Fruit fly (Drosophila melanogaster): ENCODE data around the gene timeout.

The timeout gene

DNA sequence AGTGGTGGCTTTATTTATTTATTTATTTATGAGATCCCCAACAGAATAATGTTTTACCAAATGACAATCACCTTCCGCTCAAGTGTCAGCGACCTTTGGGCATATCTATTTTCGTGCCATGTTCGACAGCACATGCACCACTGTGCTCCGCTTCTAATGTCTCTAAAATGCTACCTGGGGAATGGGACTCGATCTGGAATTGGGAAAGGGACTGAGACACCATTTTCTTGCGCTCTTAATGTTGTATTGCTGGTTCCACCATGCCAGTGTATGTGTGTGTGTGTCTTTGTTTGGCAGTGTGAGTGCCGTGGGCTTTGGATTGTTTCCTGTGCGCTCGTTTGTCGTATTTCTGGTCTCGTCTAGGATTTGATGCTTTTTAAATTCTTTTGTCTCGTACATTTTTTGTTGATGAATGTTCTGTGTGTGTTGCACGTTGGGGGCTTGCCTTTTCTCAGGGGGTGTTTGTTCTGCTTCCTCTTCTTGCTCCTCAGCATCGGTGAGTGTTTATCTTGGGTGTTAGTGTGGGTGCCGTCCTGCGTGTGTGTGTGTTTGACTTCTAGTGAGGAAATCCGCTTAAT, 23.2 kb upstream of the timeout start:
- TF ChIP-seq Snoo (tag; optimal IDR thresholded peaks at IDR 0.05) (no peak), CG14655 (GFP tag; optimal IDR thresholded peaks at IDR 0.05) (no peak), CG4496 (GFP tag; IDR thresholded peaks at IDR 0.05) (no peak), CG10348 (GFP tag; IDR thresholded peaks at IDR 0.05) (no peak), CG32121 (GFP tag; IDR thresholded peaks at IDR 0.05) (no peak), CG17806 (tag; optimal IDR thresholded peaks at IDR 0.05) (no peak), fd96Ca (GFP tag; IDR thresholded peaks at IDR 0.05) (no peak), rn (GFP tag; IDR thresholded peaks at IDR 0.05) (no peak), Pif1A (GFP tag; optimal IDR thresholded peaks at IDR 0.05) (no peak), gl (tag; optimal IDR thresholded peaks at IDR 0.05) (no peak), CG8301 (tag; optimal IDR thresholded peaks at IDR 0.05) (no peak), EcR (GFP tag; optimal IDR thresholded peaks at IDR 0.05) (no peak), Pif1B (GFP tag; optimal IDR thresholded peaks at IDR 0.05) (no peak), CG9948 (tag; optimal IDR thresholded peaks at IDR 0.05) (no peak), CG12605 (GFP tag; IDR thresholded peaks at IDR 0.05) (no peak)

- TF ChIP-seq CG14655 (GFP tag; optimal IDR thresholded peaks at IDR 0.05) = no peak
- peak; percentile 36 for TF ChIP-seq Snoo (tag; optimal IDR thresholded peaks at IDR 0.05)
- peak; percentile 38 for TF ChIP-seq Pif1A (GFP tag; optimal IDR thresholded peaks at IDR 0.05)
- no peak for TF ChIP-seq CG4496 (GFP tag; IDR thresholded peaks at IDR 0.05)
Measured at dm6 chr3R:13068022-13068421, 20.4 kb upstream of the timeout start.

dm6 chr3R:13070011-13070619, 18.3 kb upstream of the timeout start:
- no peak for TF ChIP-seq CG13204 (GFP tag; optimal IDR thresholded peaks at IDR 0.05)

dm6 chr3R:13072052-13072451, 16.4 kb upstream of the timeout start:
- TF ChIP-seq CG32121 (GFP tag; IDR thresholded peaks at IDR 0.05) (no peak), CG4496 (GFP tag; IDR thresholded peaks at IDR 0.05) (no peak), gl (tag; optimal IDR thresholded peaks at IDR 0.05) (no peak), CG12605 (GFP tag; IDR thresholded peaks at IDR 0.05) (no peak), rn (GFP tag; IDR thresholded peaks at IDR 0.05) (no peak), CG17806 (tag; optimal IDR thresholded peaks at IDR 0.05) (no peak)

DNA sequence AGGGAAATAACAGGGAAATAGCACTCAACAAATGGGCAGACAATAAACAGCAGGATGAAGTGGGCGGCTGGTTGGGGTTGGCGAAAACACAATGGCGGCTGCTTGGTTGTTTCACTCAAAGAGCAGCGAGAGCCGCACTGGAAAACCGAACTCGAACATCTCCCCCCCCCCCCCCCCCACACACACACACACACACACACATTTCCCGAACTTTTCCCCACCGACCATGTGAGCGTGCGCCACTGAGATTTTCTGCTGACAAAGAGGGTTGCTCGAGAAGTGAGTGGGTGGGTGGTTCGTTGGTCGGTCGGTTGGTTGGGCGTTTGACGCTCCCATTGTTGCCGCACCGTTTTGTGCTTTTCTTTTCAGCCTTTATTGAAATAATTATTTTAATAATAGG, 15.3 kb upstream of the timeout start:
- no peak for TF ChIP-seq Ets98B (GFP tag; IDR thresholded peaks at IDR 0.05)
- TF ChIP-seq CG34367 (tag; optimal IDR thresholded peaks at IDR 0.05) = no peak
- TF ChIP-seq EcR (GFP tag; optimal IDR thresholded peaks at IDR 0.05) = no peak
- no peak for TF ChIP-seq CG12605 (GFP tag; IDR thresholded peaks at IDR 0.05)
- TF ChIP-seq fd96Ca (GFP tag; IDR thresholded peaks at IDR 0.05) = no peak
- no peak for TF ChIP-seq CG4496 (GFP tag; IDR thresholded peaks at IDR 0.05)
- TF ChIP-seq CG10348 (GFP tag; IDR thresholded peaks at IDR 0.05) = no peak

- no peak for TF ChIP-seq CG34367 (tag; optimal IDR thresholded peaks at IDR 0.05)
- TF ChIP-seq CG14655 (GFP tag; optimal IDR thresholded peaks at IDR 0.05) = no peak
- no peak for TF ChIP-seq CG8301 (tag; optimal IDR thresholded peaks at IDR 0.05)
Measured at dm6 chr3R:13074588-13074987, 13.9 kb upstream of the timeout start.

DNA sequence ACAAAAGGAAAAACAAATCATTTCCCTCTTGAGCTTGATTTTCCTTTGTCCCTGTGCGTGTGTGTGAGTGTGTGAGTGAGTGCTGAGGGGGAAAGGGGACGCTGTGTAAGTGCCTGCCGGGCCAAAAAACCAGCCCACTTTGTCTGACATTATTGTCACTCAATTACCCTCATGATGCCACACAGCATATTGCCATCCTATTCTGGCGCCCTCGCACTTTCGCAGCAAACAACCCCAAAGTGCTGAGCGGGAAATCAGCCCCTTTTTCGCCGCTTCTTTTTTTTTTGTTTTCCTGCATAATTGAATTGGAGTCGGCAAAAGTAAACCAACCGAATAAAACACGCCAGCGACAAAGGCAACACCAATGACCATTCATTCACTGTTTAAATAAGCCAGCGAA, 12.7 kb upstream of the timeout start:
- TF ChIP-seq Ets98B (GFP tag; IDR thresholded peaks at IDR 0.05) = no peak
- TF ChIP-seq Pif1A (GFP tag; optimal IDR thresholded peaks at IDR 0.05) = no peak
- no peak for TF ChIP-seq EcR (GFP tag; optimal IDR thresholded peaks at IDR 0.05)
- no peak for TF ChIP-seq CG32121 (GFP tag; IDR thresholded peaks at IDR 0.05)
- TF ChIP-seq rn (GFP tag; IDR thresholded peaks at IDR 0.05) = no peak
- no peak for TF ChIP-seq CG14655 (GFP tag; optimal IDR thresholded peaks at IDR 0.05)
- TF ChIP-seq CG15710 (tag; optimal IDR thresholded peaks at IDR 0.05) = no peak
- TF ChIP-seq CG12605 (GFP tag; IDR thresholded peaks at IDR 0.05) = no peak
- no peak for TF ChIP-seq CG17806 (tag; optimal IDR thresholded peaks at IDR 0.05)
- no peak for TF ChIP-seq CG8301 (tag; optimal IDR thresholded peaks at IDR 0.05)
- TF ChIP-seq CG4496 (GFP tag; IDR thresholded peaks at IDR 0.05) = no peak
- TF ChIP-seq CG13204 (GFP tag; optimal IDR thresholded peaks at IDR 0.05) = no peak
- TF ChIP-seq Snoo (tag; optimal IDR thresholded peaks at IDR 0.05) = no peak

DNA sequence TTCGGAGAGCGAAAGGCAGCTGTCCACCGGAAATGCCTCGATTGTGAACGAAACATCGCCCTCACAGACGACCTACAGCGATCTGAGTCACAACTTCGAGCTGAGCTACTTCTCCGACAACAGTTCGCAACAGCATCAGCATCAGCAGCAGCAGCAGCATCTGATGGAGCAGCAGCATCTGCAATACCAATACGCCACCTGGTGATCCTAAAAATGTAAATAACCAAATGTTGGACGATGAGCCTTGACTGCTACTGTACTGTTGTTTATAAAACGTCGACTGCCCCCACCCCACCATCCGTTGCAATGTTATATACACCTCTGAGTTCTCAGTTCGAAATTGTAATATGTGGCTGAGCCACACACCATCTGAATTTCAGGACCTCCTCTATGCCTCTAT, 11.2 kb upstream of the timeout start:
- TF ChIP-seq CG32121 (GFP tag; IDR thresholded peaks at IDR 0.05) (no peak), CG8159 (tag; optimal IDR thresholded peaks at IDR 0.05) (no peak), CG10348 (GFP tag; IDR thresholded peaks at IDR 0.05) (no peak), rn (GFP tag; IDR thresholded peaks at IDR 0.05) (no peak), CG9948 (tag; optimal IDR thresholded peaks at IDR 0.05) (no peak), CG15710 (tag; optimal IDR thresholded peaks at IDR 0.05) (no peak), CG8301 (tag; optimal IDR thresholded peaks at IDR 0.05) (no peak), EcR (GFP tag; optimal IDR thresholded peaks at IDR 0.05) (no peak), Pif1A (GFP tag; optimal IDR thresholded peaks at IDR 0.05) (no peak)

Measured in whole organism, pupa.